Fruit fly (Drosophila melanogaster): Measurements from ENCODE around the gene lic.

Gene lic

dm6 chrX:13131063-13131773, 40.3 kb downstream of the lic start (continued):
- TF ChIP-seq Abd-B (GFP tag; optimal IDR thresholded peaks at IDR 0.05) (peak; percentile 97), CG11723 (GFP tag; optimal IDR thresholded peaks at IDR 0.05) (peak; percentile 99), zfh1 (GFP tag; IDR thresholded peaks at IDR 0.05) (peak; percentile 100), CG2199 (GFP tag; IDR thresholded peaks at IDR 0.05) (peak; percentile 99), Nf-YA (GFP tag; IDR thresholded peaks at IDR 0.05) (peak; percentile 97), CG8281 (tag; optimal IDR thresholded peaks at IDR 0.05) (peak; percentile 92), CG10654 (GFP tag; optimal IDR thresholded peaks at IDR 0.05) (peak; percentile 99), CG14965 (GFP tag; optimal IDR thresholded peaks at IDR 0.05; ENCODE audit: borderline replicate concordance) (peak; percentile 90), Hr39 (optimal IDR thresholded peaks at IDR 0.05) (no peak), CG10543 (GFP tag; optimal IDR thresholded peaks at IDR 0.05) (peak; percentile 99), CG31365 (tag; optimal IDR thresholded peaks at IDR 0.05) (peak; percentile 95), CG8924 (tag; optimal IDR thresholded peaks at IDR 0.05) (peak; percentile 99), psq (GFP tag; optimal IDR thresholded peaks at IDR 0.05) (peak; percentile 93), luna (GFP tag; optimal IDR thresholded peaks at IDR 0.05) (peak; percentile 98), CG15601 (tag; optimal IDR thresholded peaks at IDR 0.05) (peak; percentile 94), Nf-YC (tag; optimal IDR thresholded peaks at IDR 0.05) (peak; percentile 89), tna (GFP tag; IDR thresholded peaks at IDR 0.05; ENCODE audit: partially characterized antibody) (peak; percentile 37; the same call in 1 of the 2 replicates), CG4730 (GFP tag; IDR thresholded peaks at IDR 0.05) (peak; percentile 99), CG11695 (GFP tag; IDR thresholded peaks at IDR 0.05) (peak; percentile 98), CG8388 (GFP tag; optimal IDR thresholded peaks at IDR 0.05) (peak; percentile 95), trh (GFP tag; optimal IDR thresholded peaks at IDR 0.05) (peak; percentile 95), Elba2 (GFP tag; optimal IDR thresholded peaks at IDR 0.05) (peak; percentile 70), CG18764 (GFP tag; optimal IDR thresholded peaks at IDR 0.05) (peak; percentile 97), CG32772 (GFP tag; IDR thresholded peaks at IDR 0.05) (peak; percentile 99), sqz (GFP tag; optimal IDR thresholded peaks at IDR 0.05) (peak; percentile 94), vnd (GFP tag; IDR thresholded peaks at IDR 0.05; ENCODE audit: partially characterized antibody) (no peak), CG10147 (GFP tag; optimal IDR thresholded peaks at IDR 0.05) (peak; percentile 97), Dref (GFP tag; IDR thresholded peaks at IDR 0.05) (peak; percentile 58), Hr51 (GFP tag; optimal IDR thresholded peaks at IDR 0.05) (peak; percentile 98 to 99), ara (GFP tag; IDR thresholded peaks at IDR 0.05) (peak; percentile 99), caup (GFP tag; optimal IDR thresholded peaks at IDR 0.05; ENCODE audit: severe bottlenecking) (peak; percentile 99), CG6689 (GFP tag; IDR thresholded peaks at IDR 0.05) (peak; percentile 98), CG5953 (GFP tag; IDR thresholded peaks at IDR 0.05) (peak; percentile 99), CG11085 (GFP tag; IDR thresholded peaks at IDR 0.05) (peak; percentile 99), Fer3 (tag; optimal IDR thresholded peaks at IDR 0.05) (peak; percentile 98), pum (GFP tag; optimal IDR thresholded peaks at IDR 0.05) (peak; percentile 99), lola (GFP tag; optimal IDR thresholded peaks at IDR 0.05) (peak in 1 of 3 experiments; percentile 93), sens (GFP tag) (peak; percentile 100), wdn (GFP tag; IDR thresholded peaks at IDR 0.05) (peak; percentile 99), pb (GFP tag; optimal IDR thresholded peaks at IDR 0.05) (peak; percentile 99), Doc3 (GFP tag; IDR thresholded peaks at IDR 0.05; ENCODE audit: partially characterized antibody) (no peak), Ravus (GFP tag; IDR thresholded peaks at IDR 0.05) (peak; percentile 97), Mes4 (GFP tag; optimal IDR thresholded peaks at IDR 0.05) (peak; percentile 99), NC2α (GFP tag; optimal IDR thresholded peaks at IDR 0.05) (peak; percentile 96), CG7556 (GFP tag; optimal IDR thresholded peaks at IDR 0.05) (peak; percentile 99), gsb (GFP tag; IDR thresholded peaks at IDR 0.05) (peak; percentile 99), Gug (GFP tag; IDR thresholded peaks at IDR 0.05) (peak; percentile 100), CG8290 (GFP tag; optimal IDR thresholded peaks at IDR 0.05) (peak; percentile 98), CG8290 (tag; optimal IDR thresholded peaks at IDR 0.05) (peak; percentile 81 to 100), fd64A (GFP tag; optimal IDR thresholded peaks at IDR 0.05) (peak; percentile 95)

Measured in whole organism, embryonic.